Fruit fly (Drosophila melanogaster) whole organism, embryonic: ENCODE measurements around the gene Nrd1.
A peak's percentile ranks its signal among the peaks of the same experiment; 100 is the strongest.

ENCODE experiments used
- Aef1 ChIP-seq: fragments of 200-800 bp; sonication (Bioruptor generic); IDR thresholded peaks from 3 replicates; pipeline ENCODE4 v1.3.6; 2022; ENCODE audit warnings: missing biosample characterization, missing genetic modification characterization
- B-H2 ChIP-seq: fragments of 200-800 bp; sonication (Bioruptor generic); optimal IDR thresholded peaks from 2 replicates; lab custom pipeline; 2018; ENCODE audit warnings: missing biosample characterization, mild to moderate bottlenecking, missing genetic modification characterization
- Bteb2 ChIP-seq: fragments of 200-800 bp; sonication (Bioruptor generic); optimal IDR thresholded peaks from 2 replicates; lab custom pipeline; 2016; ENCODE audit warnings: missing biosample characterization, missing genetic modification characterization
- C15 ChIP-seq: fragments of 200-800 bp; sonication (Bioruptor generic); IDR thresholded peaks from 3 replicates; pipeline ENCODE4 v1.3.6; 2022; ENCODE audit warnings: missing biosample characterization, missing genetic modification characterization
- CG11723 ChIP-seq: fragments of 200-800 bp; sonication (Bioruptor generic); optimal IDR thresholded peaks from 2 replicates; lab custom pipeline; 2017; ENCODE audit warnings: missing biosample characterization, mild to moderate bottlenecking, missing genetic modification characterization
- CG12155 ChIP-seq: fragments of 200-800 bp; sonication (Bioruptor generic); optimal IDR thresholded peaks from 3 replicates; lab custom pipeline; 2016; ENCODE audit warnings: missing biosample characterization, missing genetic modification characterization
- CG12942 ChIP-seq: fragments of 200-800 bp; sonication (Bioruptor generic); optimal IDR thresholded peaks from 3 replicates; lab custom pipeline; 2016; ENCODE audit warnings: missing biosample characterization, missing genetic modification characterization
- CG13624 ChIP-seq: fragments of 200-800 bp; sonication (Bioruptor generic); optimal IDR thresholded peaks from 2 replicates; lab custom pipeline; 2016; ENCODE audit warnings: missing biosample characterization, missing genetic modification characterization
- CG14441 ChIP-seq: fragments of 200-800 bp; sonication (Bioruptor generic); IDR thresholded peaks from 2 replicates; pipeline ENCODE4 v1.3.6; 2022; ENCODE audit warnings: missing biosample characterization, missing genetic modification characterization
- CG16863 ChIP-seq: fragments of 200-800 bp; sonication (Bioruptor generic); optimal IDR thresholded peaks from 3 replicates; lab custom pipeline; 2016; ENCODE audit warnings: missing biosample characterization, missing genetic modification characterization
- CG17328 ChIP-seq: fragments of 200-800 bp; sonication (Bioruptor generic); IDR thresholded peaks from 2 replicates; pipeline ENCODE4 v1.3.6; 2022; ENCODE audit warnings: missing biosample characterization, missing genetic modification characterization
- CG18011 ChIP-seq: fragments of 200-800 bp; sonication (Bioruptor generic); optimal IDR thresholded peaks from 2 replicates; lab custom pipeline; 2017; ENCODE audit warnings: missing biosample characterization, missing genetic modification characterization, mild to moderate bottlenecking, moderate library complexity, missing genotype
- CG3065 ChIP-seq: fragments of 200-800 bp; sonication (Bioruptor generic); optimal IDR thresholded peaks from 2 replicates; lab custom pipeline; 2016; ENCODE audit warnings: missing biosample characterization, missing genetic modification characterization
- CG3281 ChIP-seq: fragments of 200-800 bp; sonication (Bioruptor generic); optimal IDR thresholded peaks from 3 replicates; lab custom pipeline; 2017; ENCODE audit warnings: missing biosample characterization, mild to moderate bottlenecking, missing genetic modification characterization
- CG4328 ChIP-seq: fragments of 200-800 bp; sonication (Bioruptor generic); optimal IDR thresholded peaks from 3 replicates; lab custom pipeline; 2017; ENCODE audit warnings: missing biosample characterization, missing genetic modification reagents, missing genetic modification characterization
- CG43689 ChIP-seq: fragments of 200-800 bp; sonication (Bioruptor generic); IDR thresholded peaks from 2 replicates; pipeline ENCODE4 v1.3.6; 2022; ENCODE audit warnings: missing biosample characterization, missing genetic modification characterization
- CG4707 ChIP-seq: fragments of 200-800 bp; sonication (Bioruptor generic); optimal IDR thresholded peaks from 2 replicates; lab custom pipeline; 2018; ENCODE audit warnings: missing biosample characterization, mild to moderate bottlenecking, missing genetic modification characterization, moderate library complexity
- CG4730 ChIP-seq: fragments of 200-800 bp; sonication (Bioruptor generic); IDR thresholded peaks from 2 replicates; pipeline ENCODE4 v1.3.6; 2022; ENCODE audit warnings: missing biosample characterization, missing genetic modification characterization
- CG8478 ChIP-seq: fragments of >200 bp; optimal IDR thresholded peaks from 2 replicates; lab custom pipeline; 2018
- CkIIα-i1 ChIP-seq: fragments of 200-800 bp; sonication (Bioruptor generic); IDR thresholded peaks from 2 replicates; pipeline ENCODE4 v1.3.6; 2022; ENCODE audit warnings: missing biosample characterization, missing genetic modification characterization
- Dip3 ChIP-seq: fragments of 200-800 bp; sonication (Bioruptor generic); optimal IDR thresholded peaks from 3 replicates; lab custom pipeline; 2016; ENCODE audit warnings: missing biosample characterization, missing genetic modification characterization
- Ets97D ChIP-seq: fragments of 200-800 bp; sonication (Bioruptor generic); optimal IDR thresholded peaks from 3 replicates; lab custom pipeline; 2016; ENCODE audit warnings: missing biosample characterization, missing genetic modification characterization
- Fer2 ChIP-seq: fragments of 200-800 bp; sonication (Bioruptor generic); optimal IDR thresholded peaks from 2 replicates; lab custom pipeline; 2018; ENCODE audit warnings: missing biosample characterization, mild to moderate bottlenecking, missing genetic modification characterization, moderate library complexity
- HHEX ChIP-seq: fragments of 200-800 bp; sonication (Bioruptor generic); optimal IDR thresholded peaks from 3 replicates; lab custom pipeline; 2017; ENCODE audit warnings: missing biosample characterization, mild to moderate bottlenecking, missing genetic modification characterization, missing genetic modification reagents
- Hmr ChIP-seq: fragments of 200-800 bp; sonication (Bioruptor generic); optimal IDR thresholded peaks from 3 replicates; lab custom pipeline; 2017; ENCODE audit warnings: mild to moderate bottlenecking, missing biosample characterization, missing genetic modification reagents, missing genetic modification characterization
- MBD-R2 ChIP-seq: fragments of 200-800 bp; sonication (Bioruptor generic); IDR thresholded peaks from 2 replicates; pipeline ENCODE4 v1.3.6; 2022; ENCODE audit warnings: missing biosample characterization, missing genetic modification characterization
- Opbp ChIP-seq: fragments of 200-800 bp; sonication (Bioruptor generic); IDR thresholded peaks from 3 replicates; pipeline ENCODE4 v1.3.6; 2022; ENCODE audit warnings: missing biosample characterization, missing genetic modification characterization; ENCODE audit not compliant: partially characterized antibody
- Spps ChIP-seq: fragments of 200-800 bp; sonication (Bioruptor generic); optimal IDR thresholded peaks from 2 replicates; lab custom pipeline; 2018; ENCODE audit warnings: missing biosample characterization, mild to moderate bottlenecking, missing genetic modification characterization
- Sry-δ ChIP-seq: fragments of 200-800 bp; sonication (Bioruptor generic); optimal IDR thresholded peaks from 2 replicates; lab custom pipeline; 2016; ENCODE audit warnings: missing biosample characterization, missing genetic modification characterization
- ab ChIP-seq: fragments of 200-800 bp; sonication (Bioruptor generic); optimal IDR thresholded peaks from 2 replicates; lab custom pipeline; 2016; ENCODE audit warnings: missing biosample characterization, missing genetic modification characterization
- ato ChIP-seq: fragments of 200-800 bp; sonication (Bioruptor generic); IDR thresholded peaks from 2 replicates; pipeline ENCODE4 v1.3.6; 2022; ENCODE audit warnings: missing biosample characterization, missing genetic modification characterization; ENCODE audit not compliant: partially characterized antibody
- bab2 ChIP-seq: fragments of 200-800 bp; sonication (Bioruptor generic); optimal IDR thresholded peaks from 2 replicates; lab custom pipeline; 2016; ENCODE audit warnings: missing biosample characterization, missing genetic modification characterization
- chm ChIP-seq: fragments of 200-800 bp; sonication (Bioruptor generic); IDR thresholded peaks from 2 replicates; pipeline ENCODE4 v1.3.6; 2022; ENCODE audit warnings: missing biosample characterization, missing genetic modification characterization
- chn ChIP-seq: fragments of 200-800 bp; sonication (Bioruptor generic); optimal IDR thresholded peaks from 2 replicates; lab custom pipeline; 2016; ENCODE audit warnings: missing biosample characterization, missing genetic modification characterization
- cwo ChIP-seq: fragments of 200-800 bp; sonication (Bioruptor generic); optimal IDR thresholded peaks from 3 replicates; lab custom pipeline; 2017; ENCODE audit warnings: missing biosample characterization, missing genetic modification characterization, mild to moderate bottlenecking, moderate library complexity, missing genetic modification reagents
- emc ChIP-seq: fragments of 200-800 bp; sonication (Bioruptor generic); optimal IDR thresholded peaks from 2 replicates; lab custom pipeline; 2016; ENCODE audit warnings: missing biosample characterization, missing genetic modification characterization
- fru ChIP-seq: fragments of >200 bp; optimal IDR thresholded peaks from 2 replicates; lab custom pipeline; 2017
- fu2 ChIP-seq: fragments of 200-800 bp; sonication (Bioruptor generic); optimal IDR thresholded peaks from 2 replicates; lab custom pipeline; 2016; ENCODE audit warnings: missing biosample characterization, missing genetic modification characterization
- gsb-n ChIP-seq: fragments of 200-800 bp; sonication (Bioruptor generic); optimal IDR thresholded peaks from 3 replicates; lab custom pipeline; 2018; ENCODE audit warnings: missing biosample characterization, mild to moderate bottlenecking, missing genetic modification characterization
- hb ChIP-seq: fragments of 200-800 bp; sonication (Bioruptor generic); IDR thresholded peaks from 3 replicates; pipeline ENCODE4 v1.3.6; 2022; ENCODE audit warnings: missing biosample characterization, missing genetic modification characterization; ENCODE audit not compliant: partially characterized antibody
- ind ChIP-seq: fragments of 200-800 bp; sonication (Bioruptor generic); optimal IDR thresholded peaks from 3 replicates; lab custom pipeline; 2016; ENCODE audit warnings: missing biosample characterization, missing genetic modification characterization
- jigr1 ChIP-seq: fragments of 200-800 bp; sonication (Bioruptor generic); IDR thresholded peaks from 3 replicates; pipeline ENCODE4 v1.3.6; 2022; ENCODE audit warnings: missing biosample characterization, missing genetic modification characterization
- kay ChIP-seq: fragments of 200-800 bp; sonication (Bioruptor generic); optimal IDR thresholded peaks from 2 replicates; lab custom pipeline; 2016; ENCODE audit warnings: missing biosample characterization, missing genetic modification characterization
- lov ChIP-seq, 2 experiments: fragments of 200-800 bp in 1 of 2; fragments of >200 bp in 1 of 2; sonication (Bioruptor generic) in 1 of 2; IDR thresholded peaks in 1 of 2; optimal IDR thresholded peaks in 1 of 2; 2 replicates in 1 of 2; 3 replicates in 1 of 2; pipeline versions ENCODE4 v1.3.6 to Lab custom; 2017 to 2022; ENCODE audit warnings: missing biosample characterization in 1 of 2, missing genetic modification characterization in 1 of 2
- nmo ChIP-seq: fragments of 200-800 bp; sonication (Bioruptor generic); optimal IDR thresholded peaks from 2 replicates; lab custom pipeline; 2018; ENCODE audit warnings: missing biosample characterization, mild to moderate bottlenecking, missing genetic modification characterization, moderate library complexity
- phol ChIP-seq: fragments of 200-800 bp; sonication (Bioruptor generic); optimal IDR thresholded peaks from 3 replicates; lab custom pipeline; 2018; ENCODE audit warnings: missing biosample characterization, mild to moderate bottlenecking, missing genetic modification characterization, moderate library complexity
- pnt ChIP-seq: fragments of 200-800 bp; sonication (Bioruptor generic); optimal IDR thresholded peaks from 3 replicates; lab custom pipeline; 2016; ENCODE audit warnings: missing biosample characterization, missing genetic modification characterization
- seq ChIP-seq: fragments of 200-800 bp; sonication (Bioruptor generic); IDR thresholded peaks from 2 replicates; pipeline ENCODE4 v1.3.6; 2022; ENCODE audit warnings: missing biosample characterization, missing genetic modification characterization
- shn ChIP-seq: fragments of 200-800 bp; sonication (Bioruptor generic); optimal IDR thresholded peaks from 3 replicates; lab custom pipeline; 2016; ENCODE audit warnings: missing biosample characterization, missing genetic modification characterization
- so ChIP-seq: fragments of 200-800 bp; sonication (Bioruptor generic); IDR thresholded peaks from 3 replicates; pipeline ENCODE4 v1.3.6; 2022; ENCODE audit warnings: missing biosample characterization, missing genetic modification characterization
- tap ChIP-seq: fragments of 200-800 bp; optimal IDR thresholded peaks from 3 replicates; lab custom pipeline; 2019; ENCODE audit warnings: missing biosample characterization, mild to moderate bottlenecking, missing genetic modification characterization, moderate library complexity
- tgo ChIP-seq: fragments of 200-800 bp; sonication (Bioruptor generic); IDR thresholded peaks from 3 replicates; pipeline ENCODE4 v1.3.6; 2022; ENCODE audit warnings: missing biosample characterization, missing genetic modification characterization

Nrd1 gene

dm6 chrX:11885356-11885755 lies 16.7 kb upstream of the Nrd1 start (continued):
- no peak for TF ChIP-seq jigr1
- TF ChIP-seq ind (GFP tag; lab: Kevin White, UChicago), result peak; percentile 29
- TF ChIP-seq C15 (GFP tag; lab: Robert Waterston, UW), result no peak
- no peak for TF ChIP-seq CkIIα-i1 (GFP tag; lab: Robert Waterston, UW)
- TF ChIP-seq CG18011 (GFP tag; lab: Kevin White, UChicago), result peak; percentile 6
- no peak for TF ChIP-seq Sry-δ (GFP tag; lab: Kevin White, UChicago)
- TF ChIP-seq CG3065, result no peak
- TF ChIP-seq CG4707, result no peak
- no peak for TF ChIP-seq CG13624 (GFP tag; lab: Kevin White, UChicago)
- TF ChIP-seq shn (GFP tag; lab: Kevin White, UChicago), result no peak
- 0 out of 2 replicates have a peak, but pooled peaks have one; percentile 14 for TF ChIP-seq seq (GFP tag; lab: Robert Waterston, UW)
- no peak for TF ChIP-seq tap (tag; lab: Kevin White, UChicago)
- peak; percentile 27 for TF ChIP-seq Fer2 (tag; lab: Kevin White, UChicago)
- TF ChIP-seq B-H2, result peak; percentile 18
- TF ChIP-seq CG43689 (GFP tag; lab: Robert Waterston, UW), result no peak
- no peak for TF ChIP-seq ato (GFP tag; lab: Robert Waterston, UW)
- TF ChIP-seq lov (optimal IDR thresholded peaks at IDR 0.05; lab: Kevin White, UChicago), result no peak
- no peak for TF ChIP-seq lov (GFP tag; IDR thresholded peaks at IDR 0.05; lab: Robert Waterston, UW)
- peak; percentile 48 for TF ChIP-seq phol (tag; lab: Kevin White, UChicago)
- TF ChIP-seq CG12155 (GFP tag; lab: Kevin White, UChicago), result no peak
- TF ChIP-seq Ets97D (GFP tag; lab: Kevin White, UChicago), result no peak
- no peak for TF ChIP-seq so (GFP tag; lab: Robert Waterston, UW)
- TF ChIP-seq CG3281, result peak; percentile 68
- no peak for TF ChIP-seq CG16863 (GFP tag; lab: Kevin White, UChicago)
- TF ChIP-seq CG11723 (GFP tag; lab: Kevin White, UChicago), result peak; percentile 24
- TF ChIP-seq HHEX (GFP tag; lab: Kevin White, UChicago), result peak; percentile 48
- TF ChIP-seq cwo (GFP tag; lab: Kevin White, UChicago), result peak; percentile 46
- TF ChIP-seq MBD-R2 (GFP tag; lab: Robert Waterston, UW), result peak; percentile 23; the same call in 1 of the 2 replicates
- TF ChIP-seq Hmr, result peak; percentile 49
- TF ChIP-seq ab (GFP tag; lab: Kevin White, UChicago), result no peak
- no peak for TF ChIP-seq tgo (GFP tag; lab: Robert Waterston, UW)
- no peak for TF ChIP-seq CG8478 (lab: Kevin White, UChicago)
- TF ChIP-seq chm, result 0 out of 2 replicates have a peak, but pooled peaks have one; percentile 15
- TF ChIP-seq hb (GFP tag; lab: Robert Waterston, UW), result no peak
- no peak for TF ChIP-seq emc
- no peak for TF ChIP-seq Bteb2 (GFP tag; lab: Kevin White, UChicago)
- TF ChIP-seq gsb-n (tag; lab: Kevin White, UChicago), result no peak
- TF ChIP-seq CG4730 (GFP tag; lab: Robert Waterston, UW), result no peak
- TF ChIP-seq Aef1 (GFP tag; lab: Robert Waterston, UW), result peak; percentile 39; the same call in 1 of the 3 replicates
- TF ChIP-seq fu2 (GFP tag; lab: Kevin White, UChicago), result no peak
- peak; percentile 10 for TF ChIP-seq Dip3 (GFP tag; lab: Kevin White, UChicago)
- no peak for TF ChIP-seq kay (GFP tag; lab: Kevin White, UChicago)
- peak; percentile 46 for TF ChIP-seq CG4328 (GFP tag; lab: Kevin White, UChicago)
- TF ChIP-seq CG17328, result no peak
- no peak for TF ChIP-seq CG14441 (GFP tag; lab: Robert Waterston, UW)
- TF ChIP-seq Spps (tag; lab: Kevin White, UChicago), result no peak
- TF ChIP-seq pnt (GFP tag; lab: Kevin White, UChicago), result no peak
- TF ChIP-seq chn (GFP tag; lab: Kevin White, UChicago), result no peak
- TF ChIP-seq bab2 (GFP tag; lab: Kevin White, UChicago), result no peak
- TF ChIP-seq nmo (GFP tag; lab: Kevin White, UChicago), result no peak
- no peak for TF ChIP-seq fru (lab: Kevin White, UChicago)
- no peak for TF ChIP-seq CG12942 (GFP tag; lab: Kevin White, UChicago)
- TF ChIP-seq Opbp, result no peak
